Worm (Caenorhabditis elegans) whole organism, L1 larva: ENCODE data around the gene dao-6.

Experiments used
- alr-1 ChIP-seq: fragments of 200-800 bp; sonication (Bioruptor generic); optimal IDR thresholded peaks from 2 replicates; lab custom pipeline; 2018; ENCODE audit warnings: borderline replicate concordance, mild to moderate bottlenecking, missing genetic modification characterization, missing compliant biosample characterization
- elt-3 ChIP-seq, 6 experiments: fragments of 150-350 bp in 1 of 6; sonication (generic microtip); optimal IDR thresholded peaks; 2 replicates each; lab custom pipeline; 2017 to 2018; ENCODE audit warnings: missing biosample characterization in 6 of 6, missing genetic modification characterization in 6 of 6, inconsistent platforms in 1 of 6
- fkh-10 ChIP-seq: sonication (generic microtip); optimal IDR thresholded peaks from 2 replicates; lab custom pipeline; 2017; ENCODE audit warnings: missing biosample characterization, missing genetic modification reagents, missing genetic modification characterization
- hlh-4 ChIP-seq: sonication (generic microtip); optimal IDR thresholded peaks from 2 replicates; lab custom pipeline; 2016; ENCODE audit warnings: mild to moderate bottlenecking, missing genetic modification characterization, missing compliant biosample characterization
- jun-1 ChIP-seq: fragments of 150-350 bp; optimal IDR thresholded peaks from 2 replicates; lab custom pipeline; 2014; ENCODE audit warnings: missing biosample characterization, missing genetic modification reagents, missing genetic modification characterization
- lin-35 ChIP-seq, 2 experiments: fragments of 150-350 bp; optimal IDR thresholded peaks; 2 replicates each; lab custom pipeline; 2014; ENCODE audit warnings: missing biosample characterization in 2 of 2, missing genetic modification characterization in 2 of 2, missing genetic modification reagents in 2 of 2
- lsy-2 ChIP-seq, 2 experiments: fragments of 150-350 bp; optimal IDR thresholded peaks; 2 replicates each; lab custom pipeline; 2014; ENCODE audit warnings: missing biosample characterization in 2 of 2, missing genetic modification characterization in 2 of 2
- mep-1 ChIP-seq: fragments of 150-350 bp; optimal IDR thresholded peaks from 2 replicates; lab custom pipeline; 2014; ENCODE audit warnings: missing biosample characterization, missing genetic modification characterization
- unc-130 ChIP-seq: fragments of 150-350 bp; optimal IDR thresholded peaks from 2 replicates; lab custom pipeline; 2017; ENCODE audit warnings: missing biosample characterization, missing genetic modification characterization, inconsistent platforms
- unc-62 ChIP-seq: fragments of 150-350 bp; optimal IDR thresholded peaks from 2 replicates; lab custom pipeline; 2014; ENCODE audit warnings: missing biosample characterization, missing genetic modification reagents, missing genetic modification characterization
- zag-1 ChIP-seq: fragments of 150-350 bp; optimal IDR thresholded peaks from 2 replicates; lab custom pipeline; 2014; ENCODE audit warnings: missing biosample characterization, missing genetic modification characterization

- TF ChIP-seq zag-1 (tag; lab: Kevin White, UChicago) (no peak), fkh-10 (GFP tag; lab: Kevin White, UChicago) (no peak), hlh-4 (tag; lab: Kevin White, UChicago) (no peak), unc-62 (GFP tag; lab: Kevin White, UChicago) (no peak), mep-1 (no peak), elt-3 (tag; optimal IDR thresholded peaks at IDR 0.05; lab: Kevin White, UChicago) (no peak), jun-1 (tag; lab: Kevin White, UChicago) (no peak), lsy-2 (tag; optimal IDR thresholded peaks at IDR 0.05; lab: Kevin White, UChicago) (no peak), unc-130 (tag; lab: Kevin White, UChicago) (no peak), lin-35 (GFP tag; optimal IDR thresholded peaks at IDR 0.05; lab: Kevin White, UChicago) (no peak), alr-1 (tag; lab: Kevin White, UChicago) (no peak)
Measured at ce11 chrIII:9705157-9705905, 30.7 kb downstream of the dao-6 start.
